Fruit fly (Drosophila melanogaster) whole organism, wandering third instar larva: ENCODE data around the gene CG10165.

Experiments
- Dfd ChIP-seq: fragments of >200 bp; optimal IDR thresholded peaks from 2 replicates; lab custom pipeline; 2017; ENCODE audit warnings: missing biosample characterization, missing genetic modification characterization
- Hr78 ChIP-seq: fragments of >200 bp; optimal IDR thresholded peaks from 2 replicates; lab custom pipeline; 2017; ENCODE audit warnings: missing biosample characterization, missing genetic modification characterization
- OdsH ChIP-seq: fragments of 200-800 bp; sonication (Bioruptor generic); optimal IDR thresholded peaks from 2 replicates; lab custom pipeline; 2016; ENCODE audit warnings: missing biosample characterization, mild to moderate bottlenecking, missing genetic modification characterization
- br ChIP-seq: fragments of 200-800 bp; sonication (Bioruptor generic); optimal IDR thresholded peaks from 2 replicates; lab custom pipeline; 2016; ENCODE audit warnings: missing biosample characterization, missing genetic modification characterization
- dl ChIP-seq, 2 experiments: fragments of 175-275, 200-275 bp in 1 of 2; fragments of 200-275 bp in 1 of 2; sonication (Bioruptor generic); optimal IDR thresholded peaks; lab custom pipeline; 2018; ENCODE audit warnings: mild to moderate bottlenecking in 2 of 2, missing biosample characterization in 2 of 2, missing genetic modification characterization in 2 of 2, moderate library complexity in 2 of 2; ENCODE audit not compliant: partially characterized antibody in 2 of 2, insufficient read depth in 1 of 2
- fru ChIP-seq: fragments of 200-800 bp; sonication (Bioruptor generic); optimal IDR thresholded peaks from 3 replicates; lab custom pipeline; 2016; ENCODE audit warnings: missing biosample characterization, mild to moderate bottlenecking, missing genetic modification characterization
- h ChIP-seq: fragments of 200-800 bp; sonication (Bioruptor generic); optimal IDR thresholded peaks from 3 replicates; lab custom pipeline; 2016; ENCODE audit warnings: missing biosample characterization, mild to moderate bottlenecking, missing genetic modification characterization

DNA sequence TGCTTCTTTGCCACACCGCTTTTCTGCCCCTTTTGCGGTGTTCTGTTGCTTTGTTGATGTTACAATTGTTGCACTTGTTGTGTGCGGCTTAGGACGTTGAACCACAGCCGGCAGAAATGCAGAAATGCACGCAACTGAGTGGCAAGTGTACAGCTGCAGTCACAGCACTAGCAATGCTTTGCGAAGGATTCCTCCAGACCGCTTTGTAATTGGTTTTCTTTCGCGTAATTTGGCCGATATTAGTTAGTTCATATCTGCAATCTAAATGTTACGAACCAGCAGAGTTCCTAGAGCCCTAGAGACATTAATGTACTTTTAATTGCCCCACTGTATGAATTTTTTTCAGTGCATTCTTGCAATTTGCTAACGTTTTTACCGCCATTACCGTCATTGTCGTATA, 44.3 kb upstream of the CG10165 start:
- no peak for TF ChIP-seq Dfd (GFP tag; lab: Kevin White, UChicago)
- TF ChIP-seq fru = peak; percentile 51
- no peak for TF ChIP-seq dl (GFP tag; optimal IDR thresholded peaks at IDR 0.05; lab: Kevin White, UChicago; ENCODE audit: insufficient read depth in 1 of 2, partially characterized antibody in 2 of 2)
- no peak for TF ChIP-seq OdsH (GFP tag; lab: Kevin White, UChicago)
- TF ChIP-seq Hr78 (GFP tag; lab: Kevin White, UChicago) = no peak
- TF ChIP-seq h (GFP tag; lab: Kevin White, UChicago) = peak; percentile 51
- TF ChIP-seq br = no peak
